Fruit fly (Drosophila melanogaster) whole organism, adult: ENCODE data around the gene ng2.

Experiments used
- CG1620 ChIP-seq: fragments of 200-800 bp; sonication (Bioruptor generic); optimal IDR thresholded peaks from 2 replicates; lab custom pipeline; 2016; ENCODE audit warnings: missing biosample characterization, missing genetic modification characterization
- CG33017 ChIP-seq: fragments of 200-800 bp; sonication (Bioruptor generic); optimal IDR thresholded peaks from 2 replicates; lab custom pipeline; 2018; ENCODE audit warnings: missing biosample characterization, mild to moderate bottlenecking, missing genetic modification characterization, moderate library complexity
- CG5204 ChIP-seq: fragments of 200-800 bp; sonication (Bioruptor generic); optimal IDR thresholded peaks from 2 replicates; lab custom pipeline; 2016; ENCODE audit warnings: missing biosample characterization, missing genetic modification characterization
- CG7045 ChIP-seq: fragments of 200-800 bp; sonication (Bioruptor generic); optimal IDR thresholded peaks from 2 replicates; lab custom pipeline; 2017; ENCODE audit warnings: missing biosample characterization, mild to moderate bottlenecking, missing genetic modification characterization
- Clk ChIP-seq: fragments of 200-800 bp; sonication (Bioruptor generic); optimal IDR thresholded peaks from 2 replicates; lab custom pipeline; 2017; ENCODE audit warnings: missing biosample characterization, missing genetic modification characterization
- Hr96 ChIP-seq: fragments of 200-800 bp; sonication (Bioruptor generic); optimal IDR thresholded peaks from 2 replicates; lab custom pipeline; 2016; ENCODE audit warnings: missing biosample characterization, missing genetic modification characterization
- cnc ChIP-seq, 2 experiments: fragments of >200 bp; optimal IDR thresholded peaks; 2 replicates each; lab custom pipeline; 2017
- kay ChIP-seq: fragments of 200-800 bp; sonication (Bioruptor generic); peaks from one replicate; lab custom pipeline; 2016; ENCODE audit warnings: missing biosample characterization, missing genetic modification characterization, borderline replicate concordance
- ovo ChIP-seq: fragments of 200-800 bp; sonication (Bioruptor generic); optimal IDR thresholded peaks from 2 replicates; lab custom pipeline; 2016; ENCODE audit warnings: missing biosample characterization, missing genetic modification characterization
- toe ChIP-seq: fragments of 200-800 bp; sonication (Bioruptor generic); optimal IDR thresholded peaks from 2 replicates; lab custom pipeline; 2016; ENCODE audit warnings: missing biosample characterization, missing genetic modification characterization

- TF ChIP-seq CG33017 (no peak), CG7045 (GFP tag; lab: Kevin White, UChicago) (no peak), Hr96 (GFP tag; lab: Kevin White, UChicago) (no peak), Clk (GFP tag; lab: Kevin White, UChicago) (no peak), ovo (GFP tag; lab: Kevin White, UChicago) (no peak), toe (GFP tag; lab: Kevin White, UChicago) (no peak), kay (GFP tag; lab: Kevin White, UChicago) (no peak), CG5204 (GFP tag; lab: Kevin White, UChicago) (no peak), cnc (optimal IDR thresholded peaks at IDR 0.05; lab: Kevin White, UChicago) (no peak), CG1620 (GFP tag; lab: Kevin White, UChicago) (no peak)
These were observed 8.8 kb upstream of the ng2 start, which contains the start of gene Pig1 for dm6 chrX:3249189-3249588.
